Worm (Caenorhabditis elegans): Measurements from ENCODE around the gene F09C6.13.

- TF ChIP-seq pha-4 (tag; optimal IDR thresholded peaks at IDR 0.05) (no peak), elt-1 (tag; optimal IDR thresholded peaks at IDR 0.05; ENCODE audit: borderline replicate concordance, insufficient read depth) (no peak), M03D4.4 (tag; optimal IDR thresholded peaks at IDR 0.05) (no peak), nhr-237 (tag; optimal IDR thresholded peaks at IDR 0.05) (no peak)
Measured at ce11 chrV:16865404-16865803, 19.4 kb upstream of the F09C6.13 start, which contains the start of gene clec-28.

Measured in whole organism, mixed stage, embryonic.